Worm (Caenorhabditis elegans): Measurements from ENCODE around the gene T04C12.33.

DNA sequence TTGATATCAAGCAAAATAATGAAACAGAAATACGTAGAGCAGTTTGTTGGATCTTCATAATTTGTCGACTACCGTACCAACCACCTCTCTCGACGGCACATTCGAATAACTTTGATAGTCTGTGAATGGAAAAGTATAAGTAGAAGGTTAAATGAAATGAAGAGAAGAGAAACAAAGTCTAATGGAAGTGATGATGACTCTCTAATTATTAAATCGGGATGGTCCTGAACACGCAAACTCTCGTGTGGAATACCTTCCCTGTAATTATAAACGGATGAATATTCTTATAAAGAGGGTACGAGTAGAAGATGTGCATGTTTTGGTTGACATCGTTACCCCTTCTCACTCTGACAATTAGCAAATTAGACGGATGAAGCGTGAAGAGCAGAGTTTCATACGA lies 29.2 kb upstream of the T04C12.33 start, which contains the start of the genes C13G3.12 and hot-6:
- no peak for TF ChIP-seq lin-13 (GFP tag; optimal IDR thresholded peaks at IDR 0.05)
- no peak for TF ChIP-seq R02D3.7 (tag; optimal IDR thresholded peaks at IDR 0.05)
- no peak for TF ChIP-seq elt-1 (tag; optimal IDR thresholded peaks at IDR 0.05)

Measured in whole organism, L2 larva.